Worm (Caenorhabditis elegans) whole organism, early embryonic: Measurements from ENCODE around the gene srx-6.

Source experiments
- ama-1 ChIP-seq: fragments of 150-350 bp; optimal IDR thresholded peaks from 2 replicates; lab custom pipeline; 2014
- hnd-1 ChIP-seq: sonication (generic microtip); optimal IDR thresholded peaks from 2 replicates; lab custom pipeline; 2016; ENCODE audit warnings: missing genetic modification characterization, missing compliant biosample characterization

ce11 chrV:7357132-7357531 is 44.0 kb upstream of the srx-6 start, which contains the start of gene C03G6.6:
- TF ChIP-seq ama-1 (lab: Kevin White, UChicago) (no peak), hnd-1 (tag; lab: Kevin White, UChicago) (no peak)
